Fruit fly (Drosophila melanogaster) whole organism, adult: ENCODE data around the gene CG9514.

Source experiments
- CG11617 ChIP-seq: fragments of 200-800 bp; sonication (Bioruptor generic); optimal IDR thresholded peaks from 2 replicates; lab custom pipeline; 2017; ENCODE audit warnings: mild to moderate bottlenecking, missing biosample characterization, missing genetic modification reagents, missing genetic modification characterization
- CG12768 ChIP-seq: fragments of 200-800 bp; sonication (Bioruptor generic); optimal IDR thresholded peaks from 2 replicates; lab custom pipeline; 2017; ENCODE audit warnings: missing biosample characterization, missing genetic modification characterization, mild to moderate bottlenecking, moderate library complexity, missing genetic modification reagents
- CG14711 ChIP-seq: fragments of 200-800 bp; sonication (Bioruptor generic); optimal IDR thresholded peaks from 2 replicates; lab custom pipeline; 2018; ENCODE audit warnings: missing biosample characterization, mild to moderate bottlenecking, missing genetic modification characterization, moderate library complexity
- CG1620 ChIP-seq: fragments of 200-800 bp; sonication (Bioruptor generic); optimal IDR thresholded peaks from 2 replicates; lab custom pipeline; 2016; ENCODE audit warnings: missing biosample characterization, missing genetic modification characterization
- CG33017 ChIP-seq: fragments of 200-800 bp; sonication (Bioruptor generic); optimal IDR thresholded peaks from 2 replicates; lab custom pipeline; 2018; ENCODE audit warnings: missing biosample characterization, mild to moderate bottlenecking, missing genetic modification characterization, moderate library complexity
- CG5204 ChIP-seq: fragments of 200-800 bp; sonication (Bioruptor generic); optimal IDR thresholded peaks from 2 replicates; lab custom pipeline; 2016; ENCODE audit warnings: missing biosample characterization, missing genetic modification characterization
- CG7045 ChIP-seq: fragments of 200-800 bp; sonication (Bioruptor generic); optimal IDR thresholded peaks from 2 replicates; lab custom pipeline; 2017; ENCODE audit warnings: missing biosample characterization, mild to moderate bottlenecking, missing genetic modification characterization
- CG7101 ChIP-seq: fragments of 200-800 bp; sonication (Bioruptor generic); optimal IDR thresholded peaks from 2 replicates; lab custom pipeline; 2018; ENCODE audit warnings: missing biosample characterization, mild to moderate bottlenecking, missing genetic modification characterization, moderate library complexity
- Crg-1 ChIP-seq: fragments of 200-800 bp; sonication (Bioruptor generic); optimal IDR thresholded peaks from 2 replicates; lab custom pipeline; 2016; ENCODE audit warnings: missing biosample characterization, missing genetic modification characterization
- Hr96 ChIP-seq: fragments of 200-800 bp; sonication (Bioruptor generic); optimal IDR thresholded peaks from 2 replicates; lab custom pipeline; 2016; ENCODE audit warnings: missing biosample characterization, missing genetic modification characterization
- Mnt ChIP-seq: fragments of 200-800 bp; sonication (Bioruptor generic); optimal IDR thresholded peaks from 2 replicates; lab custom pipeline; 2016; ENCODE audit warnings: missing biosample characterization, mild to moderate bottlenecking, missing genetic modification characterization
- bab1 ChIP-seq: fragments of 200-800 bp; sonication (Bioruptor generic); optimal IDR thresholded peaks from 3 replicates; lab custom pipeline; 2019; ENCODE audit warnings: missing biosample characterization, mild to moderate bottlenecking, missing genetic modification characterization, moderate library complexity
- cic ChIP-seq: fragments of 200-800 bp; sonication (Bioruptor generic); optimal IDR thresholded peaks from 2 replicates; lab custom pipeline; 2017; ENCODE audit warnings: missing biosample characterization, mild to moderate bottlenecking, missing genetic modification characterization, moderate library complexity
- cnc ChIP-seq, 2 experiments: fragments of >200 bp; optimal IDR thresholded peaks; 2 replicates each; lab custom pipeline; 2017
- kay ChIP-seq: fragments of 200-800 bp; sonication (Bioruptor generic); peaks from one replicate; lab custom pipeline; 2016; ENCODE audit warnings: missing biosample characterization, missing genetic modification characterization, borderline replicate concordance
- ovo ChIP-seq: fragments of 200-800 bp; sonication (Bioruptor generic); optimal IDR thresholded peaks from 2 replicates; lab custom pipeline; 2016; ENCODE audit warnings: missing biosample characterization, missing genetic modification characterization
- pad ChIP-seq: fragments of 200-800 bp; sonication (Bioruptor generic); optimal IDR thresholded peaks from 3 replicates; lab custom pipeline; 2017; ENCODE audit warnings: missing biosample characterization, missing genetic modification characterization, mild to moderate bottlenecking, moderate library complexity, missing genetic modification reagents
- tj ChIP-seq: fragments of 200-800 bp; sonication (Bioruptor generic); optimal IDR thresholded peaks from 3 replicates; lab custom pipeline; 2017; ENCODE audit warnings: missing biosample characterization, mild to moderate bottlenecking, missing genetic modification characterization, moderate library complexity
- toe ChIP-seq: fragments of 200-800 bp; sonication (Bioruptor generic); optimal IDR thresholded peaks from 2 replicates; lab custom pipeline; 2016; ENCODE audit warnings: missing biosample characterization, missing genetic modification characterization

Gene CG9514

DNA sequence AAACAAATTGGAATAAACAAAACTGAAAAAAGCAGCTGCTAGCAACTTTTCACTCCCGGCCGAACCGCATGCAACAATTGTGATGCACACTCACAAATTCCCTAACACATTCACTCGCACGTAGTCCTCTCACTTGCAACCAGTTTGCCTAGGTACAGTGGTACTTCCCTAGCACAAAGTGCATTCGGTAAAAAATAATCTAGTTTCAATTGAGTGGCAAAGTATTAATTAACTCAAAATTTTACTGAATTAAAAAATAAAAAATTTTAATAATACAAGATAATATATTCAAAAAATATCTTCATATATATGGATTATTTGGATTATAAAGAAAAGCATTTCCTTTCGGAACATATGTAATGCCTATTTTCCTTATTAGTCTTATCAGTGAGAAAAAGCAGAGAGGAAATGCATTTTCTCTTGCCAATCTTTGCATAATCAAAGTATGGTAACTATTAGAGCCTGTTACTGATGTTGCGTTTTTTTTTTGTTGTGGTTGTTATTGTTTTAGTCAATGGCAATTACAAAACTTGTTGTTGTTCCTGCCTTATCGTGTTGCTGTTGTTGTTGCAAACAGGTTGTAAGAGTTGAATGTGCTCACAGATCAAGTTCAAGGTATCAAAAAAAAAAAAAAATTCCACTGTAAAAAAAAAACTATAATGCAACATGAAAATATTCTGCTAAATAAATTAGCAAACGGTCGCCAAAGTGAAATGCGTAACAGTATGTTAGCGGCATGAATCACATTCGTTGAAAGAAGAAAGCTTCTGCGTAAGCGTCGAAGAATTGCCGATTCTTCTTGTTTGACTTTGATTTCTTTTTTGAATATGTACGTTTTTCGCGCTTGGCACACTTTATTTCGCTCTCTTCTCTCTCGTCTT is 25.9 kb upstream of the CG9514 start:
- TF ChIP-seq CG11617 (GFP tag; lab: Kevin White, UChicago) (no peak), CG33017 (no peak), pad (GFP tag; lab: Kevin White, UChicago) (no peak)

DNA sequence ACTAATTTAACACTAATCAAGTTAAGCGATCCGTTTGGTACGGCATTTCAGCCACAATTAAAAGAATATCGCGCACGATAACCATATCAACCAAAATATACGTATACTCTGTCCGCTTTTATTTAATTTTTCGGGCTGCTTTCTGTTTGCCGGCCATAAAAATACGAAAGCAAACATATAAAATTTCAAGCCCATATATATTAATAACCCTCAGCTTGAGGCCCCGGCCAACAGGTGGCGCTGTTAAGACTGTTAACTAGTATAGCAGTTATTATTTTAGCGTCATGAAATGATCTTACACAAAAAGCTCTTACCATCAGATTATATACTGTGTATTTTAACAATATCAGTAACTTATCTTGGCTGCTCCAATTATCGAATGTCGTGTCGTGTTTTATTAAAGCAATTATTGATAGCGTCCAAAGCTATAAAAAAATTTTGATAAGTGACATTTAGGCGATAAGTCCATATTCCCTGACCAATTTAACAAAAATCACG is 22.1 kb upstream of the CG9514 start, which contains the start of gene Eo:
Gene Eo, minus strand, starts transcription at position 51 of the 498 bp plus-strand sequence.
- TF ChIP-seq CG33017 (no peak), tj (GFP tag; lab: Kevin White, UChicago) (no peak), CG14711 (no peak), CG5204 (peak; percentile 3), Hr96 (GFP tag; lab: Kevin White, UChicago) (peak; percentile 25), cic (no peak), kay (GFP tag; lab: Kevin White, UChicago) (peak; percentile 38), cnc (optimal IDR thresholded peaks at IDR 0.05; lab: Kevin White, UChicago) (no peak), bab1 (GFP tag; lab: Kevin White, UChicago) (peak; percentile 3), Mnt (GFP tag; lab: Kevin White, UChicago) (no peak), CG7101 (tag; lab: Kevin White, UChicago) (peak; percentile 0), ovo (GFP tag; lab: Kevin White, UChicago) (no peak), CG1620 (no peak)

- TF ChIP-seq bab1 (GFP tag; lab: Kevin White, UChicago) (peak; percentile 44), CG33017 (no peak), tj (GFP tag; lab: Kevin White, UChicago) (peak; percentile 94)
Observed at dm6 chrX:14913706-14914303, 17.1 kb upstream of the CG9514 start, which contains the start of gene CG12398. Gene CG12398 (minus strand): TSS chrX:14913812.

- no peak for TF ChIP-seq pad (GFP tag; lab: Kevin White, UChicago)
- TF ChIP-seq CG5204 = no peak
- TF ChIP-seq CG14711 = no peak
- TF ChIP-seq Hr96 (GFP tag; lab: Kevin White, UChicago) = no peak
- TF ChIP-seq CG12768 (GFP tag; lab: Kevin White, UChicago) = no peak
- TF ChIP-seq CG33017 = no peak
- no peak for TF ChIP-seq CG11617 (GFP tag; lab: Kevin White, UChicago)
- no peak for TF ChIP-seq cic
- no peak for TF ChIP-seq CG7045 (GFP tag; lab: Kevin White, UChicago)
- TF ChIP-seq CG7101 (tag; lab: Kevin White, UChicago) = no peak
Observed at dm6 chrX:14910464-14911349, 14.0 kb upstream of the CG9514 start, which contains the start of gene CG14406. Gene CG14406 (minus strand): TSS chrX:14910845.

- no peak for TF ChIP-seq tj (GFP tag; lab: Kevin White, UChicago)
- TF ChIP-seq Mnt (GFP tag; lab: Kevin White, UChicago) = no peak
- TF ChIP-seq pad (GFP tag; lab: Kevin White, UChicago) = no peak
- TF ChIP-seq ovo (GFP tag; lab: Kevin White, UChicago) = no peak
- TF ChIP-seq CG12768 (GFP tag; lab: Kevin White, UChicago) = no peak
- TF ChIP-seq Hr96 (GFP tag; lab: Kevin White, UChicago) = no peak
- no peak for TF ChIP-seq CG5204
- no peak for TF ChIP-seq toe (GFP tag; lab: Kevin White, UChicago)
- TF ChIP-seq CG11617 (GFP tag; lab: Kevin White, UChicago) = no peak
- TF ChIP-seq CG33017 = no peak
- no peak for TF ChIP-seq CG7045 (GFP tag; lab: Kevin White, UChicago)
- TF ChIP-seq Crg-1 (GFP tag; lab: Kevin White, UChicago) = no peak
- no peak for TF ChIP-seq cnc (optimal IDR thresholded peaks at IDR 0.05; lab: Kevin White, UChicago)
Observed at dm6 chrX:14909658-14910378, 13.1 kb upstream of the CG9514 start, which contains the start of gene fiz. Gene fiz (minus strand): TSS chrX:14909708.

- peak; percentile 47 for TF ChIP-seq CG33017
- peak; percentile 21 for TF ChIP-seq CG5204
- TF ChIP-seq CG7101 (tag; lab: Kevin White, UChicago) = peak; percentile 56
- peak; percentile 1 for TF ChIP-seq Mnt (GFP tag; lab: Kevin White, UChicago)
- no peak for TF ChIP-seq CG1620
- peak; percentile 5 for TF ChIP-seq kay (GFP tag; lab: Kevin White, UChicago)
- TF ChIP-seq cic = no peak
- peak; percentile 15 for TF ChIP-seq CG14711
Observed at dm6 chrX:14909051-14909450, 12.4 kb upstream of the CG9514 start.
